Worm (Caenorhabditis elegans) whole organism, mixed stage, embryonic: Measurements from ENCODE around the gene B0496.6.

Source experiments
- blmp-1 ChIP-seq: fragments of 150-350 bp; optimal IDR thresholded peaks from 2 replicates; lab custom pipeline; 2014; ENCODE audit warnings: missing biosample characterization, missing genetic modification characterization
- ces-1 ChIP-seq: fragments of 150-350 bp; optimal IDR thresholded peaks from 2 replicates; lab custom pipeline; 2014; ENCODE audit warnings: missing biosample characterization, missing genetic modification reagents, missing genetic modification characterization
- elt-3 ChIP-seq: fragments of 150-350 bp; optimal IDR thresholded peaks from 2 replicates; lab custom pipeline; 2014; ENCODE audit warnings: missing biosample characterization, missing genetic modification characterization
- lin-32 ChIP-seq: fragments of 200-800 bp; sonication (Bioruptor generic); optimal IDR thresholded peaks from 2 replicates; lab custom pipeline; 2018; ENCODE audit warnings: mild to moderate bottlenecking, missing genetic modification characterization, missing compliant biosample characterization
- lsy-2 ChIP-seq: fragments of 150-350 bp; optimal IDR thresholded peaks from 2 replicates; lab custom pipeline; 2014; ENCODE audit warnings: missing biosample characterization, missing genetic modification characterization
- mep-1 ChIP-seq: fragments of 150-350 bp; optimal IDR thresholded peaks from 2 replicates; lab custom pipeline; 2017; ENCODE audit warnings: missing biosample characterization, missing genetic modification reagents, missing genetic modification characterization, inconsistent platforms
- nhr-12 ChIP-seq: fragments of 150-350 bp; optimal IDR thresholded peaks from 2 replicates; lab custom pipeline; 2014; ENCODE audit warnings: missing biosample characterization, missing genetic modification characterization
- nhr-28 ChIP-seq: fragments of 150-350 bp; optimal IDR thresholded peaks from 2 replicates; lab custom pipeline; 2014; ENCODE audit warnings: missing biosample characterization, missing genetic modification characterization
- nhr-76 ChIP-seq: sonication (generic microtip); optimal IDR thresholded peaks from 2 replicates; lab custom pipeline; 2017; ENCODE audit warnings: missing biosample characterization, missing genetic modification characterization
- unc-62 ChIP-seq: fragments of 150-350 bp; optimal IDR thresholded peaks from 2 replicates; lab custom pipeline; 2014; ENCODE audit warnings: missing biosample characterization, missing genetic modification reagents, missing genetic modification characterization

DNA sequence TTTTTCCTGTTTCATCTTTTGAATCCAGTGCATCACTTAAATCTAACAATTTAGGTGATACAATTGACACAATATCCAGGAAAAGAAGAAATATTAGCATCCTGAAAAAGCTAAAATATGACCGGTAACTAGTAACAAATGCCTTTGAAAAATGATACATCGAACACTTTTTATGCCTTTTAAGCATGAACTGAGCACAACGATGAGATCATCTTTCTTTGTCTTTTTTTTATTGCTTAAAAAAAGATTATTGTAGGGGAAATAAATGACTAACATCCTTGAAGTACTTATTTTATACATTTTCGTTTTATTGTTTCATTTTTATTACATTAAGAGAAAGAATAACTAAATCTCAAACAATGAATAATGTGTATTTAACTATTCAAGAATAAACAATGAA, 46.9 kb downstream of the B0496.6 start, which contains the start of gene F13B6.3:
- TF ChIP-seq ces-1 (GFP tag; lab: Kevin White, UChicago) (no peak), lin-32 (GFP tag; lab: Kevin White, UChicago) (no peak), mep-1 (tag; lab: Kevin White, UChicago) (no peak), unc-62 (GFP tag; lab: Kevin White, UChicago) (no peak), lsy-2 (tag; lab: Kevin White, UChicago) (no peak), blmp-1 (tag; lab: Kevin White, UChicago) (no peak), nhr-28 (no peak), elt-3 (tag; lab: Kevin White, UChicago) (no peak), nhr-12 (no peak), nhr-76 (tag; lab: Kevin White, UChicago) (no peak)
